Fruit fly (Drosophila melanogaster): Measurements from ENCODE around the gene CG3698.

CG3698 gene

dm6 chr3L:20758583-20758982, 39.6 kb downstream of the CG3698 start, which contains the start of gene CG43251 (continued):
- TF ChIP-seq sr (GFP tag; IDR thresholded peaks at IDR 0.05) (no peak), sens-2 (GFP tag; IDR thresholded peaks at IDR 0.05) (no peak), Blimp-1 (GFP tag; optimal IDR thresholded peaks at IDR 0.05) (no peak)

- TF ChIP-seq Nf-YA (GFP tag; IDR thresholded peaks at IDR 0.05) (no peak), trh (GFP tag; optimal IDR thresholded peaks at IDR 0.05) (no peak), crol (GFP tag; IDR thresholded peaks at IDR 0.05) (no peak), CG10462 (GFP tag; optimal IDR thresholded peaks at IDR 0.05) (no peak), CG15269 (tag; optimal IDR thresholded peaks at IDR 0.05) (no peak), yki (optimal IDR thresholded peaks at IDR 0.05) (no peak), CG13894 (tag; optimal IDR thresholded peaks at IDR 0.05) (no peak), CG11560 (tag; IDR thresholded peaks at IDR 0.05) (no peak), CG9727 (GFP tag; optimal IDR thresholded peaks at IDR 0.05) (no peak), Antp (GFP tag; optimal IDR thresholded peaks at IDR 0.05) (no peak), CG1529 (GFP tag; optimal IDR thresholded peaks at IDR 0.05) (no peak), Ada2b (GFP tag; IDR thresholded peaks at IDR 0.05) (no peak), stc (GFP tag; IDR thresholded peaks at IDR 0.05) (no peak), sqz (GFP tag; optimal IDR thresholded peaks at IDR 0.05) (no peak), dati (GFP tag; IDR thresholded peaks at IDR 0.05) (no peak), CG2116 (GFP tag; optimal IDR thresholded peaks at IDR 0.05) (no peak), D (optimal IDR thresholded peaks at IDR 0.05) (no peak), D (GFP tag; optimal IDR thresholded peaks at IDR 0.05) (no peak), lmd (GFP tag; IDR thresholded peaks at IDR 0.05) (no peak), peb (GFP tag; IDR thresholded peaks at IDR 0.05) (no peak)
Observed at dm6 chr3L:20755585-20755984, 42.6 kb downstream of the CG3698 start, which contains the start of gene CG33912. Gene CG33912, minus strand, starts transcription at chr3L:20755685.

DNA sequence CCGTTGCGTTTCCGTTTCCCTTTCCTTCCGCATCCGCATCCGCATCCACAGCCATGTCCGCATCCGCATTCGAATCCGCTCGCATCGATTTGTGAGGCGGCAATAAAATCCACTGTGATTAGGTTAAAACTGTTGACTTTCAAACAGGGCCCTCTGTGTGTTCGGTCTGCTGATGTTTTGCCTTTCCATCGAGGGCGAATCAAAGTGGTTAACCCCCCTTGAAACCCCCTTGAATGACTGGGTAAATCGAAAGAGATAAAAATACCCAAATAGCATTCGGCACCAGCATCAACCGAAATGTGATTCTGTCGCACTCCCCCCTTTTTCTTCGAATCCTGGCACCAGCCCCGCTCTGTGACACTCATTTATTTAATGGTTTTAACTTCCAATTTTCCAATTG, 45.2 kb downstream of the CG3698 start:
- no peak for TF ChIP-seq fd64A (GFP tag; optimal IDR thresholded peaks at IDR 0.05)
- TF ChIP-seq CG13775 (GFP tag; optimal IDR thresholded peaks at IDR 0.05): peak; percentile 68
- TF ChIP-seq onecut (GFP tag; IDR thresholded peaks at IDR 0.05): peak; percentile 35; the same call in 1 of the 2 replicates
- peak; percentile 49 for TF ChIP-seq Med (GFP tag)
- TF ChIP-seq CG13894 (tag; optimal IDR thresholded peaks at IDR 0.05): peak; percentile 68
- TF ChIP-seq ac (GFP tag; optimal IDR thresholded peaks at IDR 0.05): no peak
- TF ChIP-seq abd-A (tag; optimal IDR thresholded peaks at IDR 0.05): peak; percentile 80

dm6 chr3L:20750391-20750790, 47.8 kb downstream of the CG3698 start:
- no peak for TF ChIP-seq CG1602 (GFP tag; optimal IDR thresholded peaks at IDR 0.05)
- peak; percentile 88 for TF ChIP-seq CG13894 (tag; optimal IDR thresholded peaks at IDR 0.05)
- TF ChIP-seq abd-A (tag; optimal IDR thresholded peaks at IDR 0.05): peak; percentile 54
- no peak for TF ChIP-seq chm (GFP tag; IDR thresholded peaks at IDR 0.05)
- no peak for TF ChIP-seq schlank (tag; optimal IDR thresholded peaks at IDR 0.05)
- no peak for TF ChIP-seq Jarid2 (GFP tag; optimal IDR thresholded peaks at IDR 0.05)
- no peak for TF ChIP-seq Dad (GFP tag; optimal IDR thresholded peaks at IDR 0.05)
- TF ChIP-seq fd102C (GFP tag; optimal IDR thresholded peaks at IDR 0.05): no peak
- no peak for TF ChIP-seq emc (GFP tag; optimal IDR thresholded peaks at IDR 0.05)
- TF ChIP-seq tio (GFP tag; optimal IDR thresholded peaks at IDR 0.05): no peak
- no peak for TF ChIP-seq sima (GFP tag; optimal IDR thresholded peaks at IDR 0.05)
- no peak for TF ChIP-seq Mrtf (GFP tag; IDR thresholded peaks at IDR 0.05)
- TF ChIP-seq ems (GFP tag; optimal IDR thresholded peaks at IDR 0.05): no peak
- no peak for TF ChIP-seq C15 (GFP tag; IDR thresholded peaks at IDR 0.05)
- no peak for TF ChIP-seq Meics (GFP tag; optimal IDR thresholded peaks at IDR 0.05)
- no peak for TF ChIP-seq row (GFP tag; IDR thresholded peaks at IDR 0.05)
- TF ChIP-seq mirr (GFP tag; optimal IDR thresholded peaks at IDR 0.05): no peak
- TF ChIP-seq vnd (GFP tag; IDR thresholded peaks at IDR 0.05; ENCODE audit: partially characterized antibody): no peak
- no peak for TF ChIP-seq bab2 (GFP tag; optimal IDR thresholded peaks at IDR 0.05)
- TF ChIP-seq CG9609 (GFP tag; optimal IDR thresholded peaks at IDR 0.05): no peak
- no peak for TF ChIP-seq stc (GFP tag; IDR thresholded peaks at IDR 0.05)
- 0 out of 2 replicates have a peak, but pooled peaks have one; percentile 17 for TF ChIP-seq dimm (GFP tag; IDR thresholded peaks at IDR 0.05)
- TF ChIP-seq Med (GFP tag): peak; percentile 47
- TF ChIP-seq Hey (tag; optimal IDR thresholded peaks at IDR 0.05): peak; percentile 4

Measured in whole organism, embryonic.